Worm (Caenorhabditis elegans) whole organism, early embryonic: ENCODE measurements around the gene srg-65.

Experiments
- B0310.2 ChIP-seq: sonication (generic microtip); optimal IDR thresholded peaks from 2 replicates; lab custom pipeline; 2016; ENCODE audit warnings: mild to moderate bottlenecking, missing genetic modification characterization, missing compliant biosample characterization
- F13C5.2 ChIP-seq: sonication (generic microtip); optimal IDR thresholded peaks from 2 replicates; lab custom pipeline; 2017; ENCODE audit warnings: mild to moderate bottlenecking, missing genetic modification characterization, inconsistent platforms, missing compliant biosample characterization
- aly-1 ChIP-seq: sonication (generic microtip); optimal IDR thresholded peaks from 2 replicates; lab custom pipeline; 2016; ENCODE audit warnings: missing genetic modification characterization, missing compliant biosample characterization
- ama-1 ChIP-seq: fragments of 150-350 bp; optimal IDR thresholded peaks from 2 replicates; lab custom pipeline; 2014
- ceh-13 ChIP-seq: fragments of 200-800 bp; sonication (Bioruptor generic); optimal IDR thresholded peaks from 2 replicates; lab custom pipeline; 2018; ENCODE audit warnings: mild to moderate bottlenecking, missing genetic modification characterization, missing compliant biosample characterization
- flt-1 ChIP-seq: fragments of 200-800 bp; sonication (Bioruptor generic); IDR thresholded peaks from 2 replicates; pipeline ENCODE4 v1.3.6; 2022; ENCODE audit warnings: missing genetic modification characterization, missing compliant biosample characterization
- hmbx-1 ChIP-seq: sonication (generic microtip); optimal IDR thresholded peaks from 2 replicates; lab custom pipeline; 2016; ENCODE audit warnings: mild to moderate bottlenecking, missing genetic modification characterization, missing compliant biosample characterization
- hmg-4 ChIP-seq: fragments of 200-800 bp; sonication (Bioruptor generic); optimal IDR thresholded peaks from 2 replicates; lab custom pipeline; 2018; ENCODE audit warnings: mild to moderate bottlenecking, missing genetic modification characterization, missing compliant biosample characterization
- pes-1 ChIP-seq: fragments of 200-800 bp; sonication (Bioruptor generic); IDR thresholded peaks from 2 replicates; pipeline ENCODE4 v1.3.6; 2022; ENCODE audit warnings: missing genetic modification reagents, missing genetic modification characterization, missing compliant biosample characterization
- sea-1 ChIP-seq: fragments of 200-800 bp; sonication (Bioruptor generic); conservative IDR thresholded peaks from 2 replicates; pipeline ENCODE4 v1.3.6; 2022; ENCODE audit warnings: missing genetic modification characterization, missing compliant biosample characterization
- tbx-11 ChIP-seq: fragments of 200-800 bp; sonication (Bioruptor generic); IDR thresholded peaks from 2 replicates; pipeline ENCODE4 v1.3.6; 2022; ENCODE audit warnings: missing genetic modification characterization, missing compliant biosample characterization
- tbx-37 ChIP-seq: fragments of 200-800 bp; sonication (Bioruptor generic); conservative IDR thresholded peaks from 2 replicates; pipeline ENCODE4 v1.3.6; 2022; ENCODE audit warnings: missing genetic modification reagents, missing genetic modification characterization, missing compliant biosample characterization
- tra-4 ChIP-seq: sonication (generic microtip); optimal IDR thresholded peaks from 2 replicates; lab custom pipeline; 2017; ENCODE audit warnings: missing genetic modification characterization, missing compliant biosample characterization

ce11 chrV:5509134-5509533 lies 24.4 kb upstream of the srg-65 start:
- TF ChIP-seq tra-4 (tag; lab: Kevin White, UChicago) (no peak), ama-1 (lab: Kevin White, UChicago) (no peak), aly-1 (tag; lab: Kevin White, UChicago) (no peak), ceh-13 (GFP tag; lab: Kevin White, UChicago) (no peak), hmg-4 (no peak), B0310.2 (tag; lab: Kevin White, UChicago) (no peak), pes-1 (GFP tag; lab: Robert Waterston, UW) (no peak), tbx-11 (GFP tag; lab: Robert Waterston, UW) (no peak), sea-1 (no peak), flt-1 (GFP tag; lab: Robert Waterston, UW) (no peak), hmbx-1 (tag; lab: Kevin White, UChicago) (no peak), F13C5.2 (tag; lab: Kevin White, UChicago) (no peak), tbx-37 (no peak)
